Fruit fly (Drosophila melanogaster): ENCODE measurements around the gene CG14657.

DNA sequence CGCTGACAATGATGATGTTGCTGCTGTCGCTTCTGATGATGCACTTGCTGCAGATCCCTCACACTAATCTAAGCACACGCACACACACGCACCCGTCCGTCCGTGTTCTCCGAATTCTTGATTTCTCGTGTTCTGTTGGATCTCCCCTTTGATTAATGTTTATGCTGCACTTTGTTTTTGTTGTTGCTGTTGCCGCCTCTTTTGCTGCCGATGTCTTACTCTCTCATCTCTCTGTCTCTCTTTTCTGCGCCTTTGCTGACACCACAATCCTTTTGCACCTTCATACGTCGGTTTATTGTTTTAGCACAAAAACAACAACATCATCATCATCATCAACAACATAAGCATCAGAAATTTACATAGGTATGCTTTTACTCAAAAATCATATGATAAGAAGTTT, 23.2 kb downstream of the CG14657 start:
- TF ChIP-seq Sin3A (optimal IDR thresholded peaks at IDR 0.05), result no peak
- no peak for TF ChIP-seq Myc (optimal IDR thresholded peaks at IDR 0.05)
- no peak for TF ChIP-seq insv (optimal IDR thresholded peaks at IDR 0.05)
- TF ChIP-seq ttk (optimal IDR thresholded peaks at IDR 0.05), result no peak
